Worm (Caenorhabditis elegans): ENCODE data around the gene W09D10.5.

The W09D10.5 gene

DNA sequence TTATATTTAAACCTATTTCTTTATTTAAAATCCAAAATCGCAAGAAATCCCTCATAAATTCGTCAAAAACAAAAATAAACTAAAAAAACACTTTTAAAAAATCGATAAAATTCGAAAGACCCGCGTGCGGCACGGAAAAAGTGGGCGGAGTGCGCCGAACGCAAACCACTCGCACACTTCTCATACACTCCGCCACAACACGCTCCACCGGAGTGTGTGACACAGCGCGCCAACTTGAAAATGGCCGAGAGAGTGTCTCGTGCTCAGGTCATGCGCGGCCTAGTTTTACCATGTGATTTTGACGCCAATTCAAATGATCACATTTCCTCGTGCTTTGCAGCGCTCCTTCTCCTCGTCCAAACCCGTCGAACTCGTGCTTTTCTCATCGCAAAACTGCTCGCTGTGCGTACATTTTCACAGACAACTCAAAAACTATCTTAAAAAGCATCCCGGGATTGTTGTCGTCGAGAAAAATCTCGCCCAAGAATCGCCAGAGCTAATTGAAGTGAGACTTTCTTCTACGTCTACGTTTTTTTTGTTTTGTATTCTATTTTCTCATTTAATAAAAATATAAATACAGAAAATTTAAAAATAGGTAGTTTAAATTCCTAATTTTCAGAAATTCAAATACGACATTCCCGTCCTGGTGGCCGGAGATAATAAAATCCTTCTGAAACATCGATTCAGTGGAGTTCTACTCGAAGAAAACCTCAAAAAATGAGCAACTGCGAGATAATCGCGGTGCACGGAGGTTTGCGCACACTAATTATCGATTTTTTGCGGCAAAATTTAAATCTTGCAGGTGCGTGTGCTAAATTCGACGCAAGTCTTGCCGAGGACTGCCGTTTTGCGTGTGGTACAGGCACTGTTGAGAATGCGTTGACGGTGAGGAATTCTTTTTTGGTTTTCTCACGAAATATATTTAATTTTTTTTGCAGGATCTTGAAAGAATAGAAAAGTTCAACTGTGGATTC lies 48.0 kb upstream of the W09D10.5 start, which contains the start of gene tasp-1 (continued):
- peak; percentile 100 for TF ChIP-seq nfyb-1 (GFP tag; IDR thresholded peaks at IDR 0.05)
- peak; percentile 98 for TF ChIP-seq zim-3 (tag; optimal IDR thresholded peaks at IDR 0.05)
- TF ChIP-seq dpff-1 (tag; optimal IDR thresholded peaks at IDR 0.05): peak; percentile 98
- peak; percentile 98 for TF ChIP-seq B0019.2 (GFP tag; conservative IDR thresholded peaks at IDR 0.05)
- TF ChIP-seq snpc-1.1 (tag; optimal IDR thresholded peaks at IDR 0.05; ENCODE audit: insufficient read depth): peak; percentile 85
- TF ChIP-seq sdz-38 (tag; optimal IDR thresholded peaks at IDR 0.05): no peak
- TF ChIP-seq B0336.3 (GFP tag; IDR thresholded peaks at IDR 0.05): peak; percentile 100
- peak; percentile 100 for TF ChIP-seq Y53G8AR.9 (GFP tag; conservative IDR thresholded peaks at IDR 0.05)
- TF ChIP-seq tbx-9 (tag; optimal IDR thresholded peaks at IDR 0.05; ENCODE audit: borderline replicate concordance): peak; percentile 89
- peak; percentile 100 for TF ChIP-seq athp-1 (tag; optimal IDR thresholded peaks at IDR 0.05)
- TF ChIP-seq Y67H2A.10 (GFP tag; conservative IDR thresholded peaks at IDR 0.05): peak; percentile 100
- peak; percentile 96 for TF ChIP-seq lsl-1 (GFP tag; optimal IDR thresholded peaks at IDR 0.05)
- TF ChIP-seq ztf-3 (GFP tag; optimal IDR thresholded peaks at IDR 0.05): peak; percentile 99
- peak; percentile 95 for TF ChIP-seq mxl-1 (tag; optimal IDR thresholded peaks at IDR 0.05)
- peak; percentile 93 for TF ChIP-seq hsf-1 (GFP tag; IDR thresholded peaks at IDR 0.05)
- peak; percentile 99 for TF ChIP-seq F37B4.10 (GFP tag; IDR thresholded peaks at IDR 0.05)
- TF ChIP-seq ztf-28 (GFP tag; IDR thresholded peaks at IDR 0.05): peak; percentile 100
- no peak for TF ChIP-seq F55B11.4 (tag; optimal IDR thresholded peaks at IDR 0.05; ENCODE audit: borderline replicate concordance, insufficient read depth)
- no peak for TF ChIP-seq hlh-12 (tag; optimal IDR thresholded peaks at IDR 0.05)
- peak; percentile 100 for TF ChIP-seq tlf-1 (GFP tag; optimal IDR thresholded peaks at IDR 0.05)
- peak; percentile 98 for TF ChIP-seq F57C9.4 (tag; optimal IDR thresholded peaks at IDR 0.05)
- TF ChIP-seq madf-8 (GFP tag; conservative IDR thresholded peaks at IDR 0.05): peak; percentile 93
- TF ChIP-seq F23B12.7 (tag; optimal IDR thresholded peaks at IDR 0.05; ENCODE audit: insufficient read depth): peak; percentile 98
- TF ChIP-seq snpc-3.4 (tag; optimal IDR thresholded peaks at IDR 0.05): peak; percentile 95
- TF ChIP-seq F57A8.1 (GFP tag; optimal IDR thresholded peaks at IDR 0.05): no peak
- peak; percentile 96 for TF ChIP-seq nfya-2 (GFP tag; IDR thresholded peaks at IDR 0.05)
- TF ChIP-seq repo-1 (tag; optimal IDR thresholded peaks at IDR 0.05): peak; percentile 99
- TF ChIP-seq gei-17 (GFP tag; optimal IDR thresholded peaks at IDR 0.05): peak; percentile 95
- TF ChIP-seq lsy-27 (tag; optimal IDR thresholded peaks at IDR 0.05; ENCODE audit: borderline replicate concordance, insufficient read depth): peak; percentile 68
- TF ChIP-seq lin-35 (GFP tag; optimal IDR thresholded peaks at IDR 0.05): peak; percentile 96 to 100 (median 99)
- peak; percentile 94 for TF ChIP-seq mel-28 (tag; optimal IDR thresholded peaks at IDR 0.05; ENCODE audit: borderline replicate concordance)
- peak; percentile 17 for TF ChIP-seq mes-4 (tag; optimal IDR thresholded peaks at IDR 0.05)
- peak; percentile 77 for TF ChIP-seq xnd-1 (tag; optimal IDR thresholded peaks at IDR 0.05)
- peak; percentile 90 for TF ChIP-seq unc-62 (GFP tag; optimal IDR thresholded peaks at IDR 0.05)
- peak; percentile 99 for TF ChIP-seq pha-4 (tag; optimal IDR thresholded peaks at IDR 0.05)
- TF ChIP-seq tbp1 (GFP tag; optimal IDR thresholded peaks at IDR 0.05): peak; percentile 84
- peak; percentile 95 for TF ChIP-seq lag-1 (GFP tag; IDR thresholded peaks at IDR 0.05)
- peak; percentile 98 for TF ChIP-seq madf-6 (GFP tag; IDR thresholded peaks at IDR 0.05)
- TF ChIP-seq Y79H2A.3 (GFP tag; conservative IDR thresholded peaks at IDR 0.05): peak; percentile 100
- TF ChIP-seq mcd-1 (GFP tag; IDR thresholded peaks at IDR 0.05): peak; percentile 99
- peak; percentile 100 for TF ChIP-seq K12H6.12 (tag; optimal IDR thresholded peaks at IDR 0.05)
- TF ChIP-seq nhr-179 (tag; optimal IDR thresholded peaks at IDR 0.05): peak; percentile 38
- TF ChIP-seq Y56A3A.18 (GFP tag; IDR thresholded peaks at IDR 0.05): peak; percentile 98
- TF ChIP-seq F33H1.4 (GFP tag; IDR thresholded peaks at IDR 0.05): peak; percentile 94
- TF ChIP-seq ets-4 (GFP tag; optimal IDR thresholded peaks at IDR 0.05): peak; percentile 100
- no peak for TF ChIP-seq hlh-26 (GFP tag; conservative IDR thresholded peaks at IDR 0.05)

Measured in whole organism, young adult.